Fruit fly (Drosophila melanogaster) whole organism, larva: ENCODE data around the gene lt.

Experiments used
- noc ChIP-seq: fragments of 200-800 bp; sonication (Bioruptor generic); optimal IDR thresholded peaks from 3 replicates; lab custom pipeline; 2019; ENCODE audit warnings: missing biosample characterization, mild to moderate bottlenecking, missing genetic modification characterization, moderate library complexity

Gene lt

DNA sequence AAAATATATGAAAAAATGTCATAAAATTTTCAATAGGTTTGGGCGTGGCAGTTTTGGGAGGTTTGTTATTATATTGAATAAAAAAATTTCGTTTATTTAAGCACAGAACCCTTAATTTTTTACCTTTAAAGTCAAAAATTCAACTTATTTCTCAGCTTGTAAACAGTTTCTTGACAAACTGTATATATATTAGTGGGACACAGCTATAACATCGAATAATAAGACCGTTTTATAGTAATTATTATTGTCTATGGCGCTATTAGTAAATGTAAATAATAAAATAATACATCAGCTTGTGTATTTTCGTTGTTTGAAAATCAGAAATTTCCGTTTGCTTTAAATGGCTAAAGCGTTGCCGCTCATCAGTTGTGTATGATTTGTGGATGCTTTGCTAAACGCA lies at the start of gene lt:
Gene lt, plus strand, starts transcription at position 240 of the 400 bp plus-strand sequence.
- TF ChIP-seq noc: no peak

- no peak for TF ChIP-seq noc
Observed at dm6 chr2L:22981584-22981983, 57.0 kb downstream of the lt start, which contains the start of gene cta. Gene cta (plus strand): TSS chr2L:22981816.
